Worm (Caenorhabditis elegans) whole organism, L4/young adult: ENCODE measurements around the gene mlp-1.

Source experiments
- W03F9.2 ChIP-seq: fragments of 150-350 bp; optimal IDR thresholded peaks from 2 replicates; lab custom pipeline; 2014; ENCODE audit warnings: missing biosample characterization, missing genetic modification characterization
- dao-5 ChIP-seq: sonication (generic microtip); optimal IDR thresholded peaks from 2 replicates; lab custom pipeline; 2016; ENCODE audit warnings: missing genotype, missing genetic modification characterization, moderate library complexity, missing compliant biosample characterization
- him-1 ChIP-seq: sonication (generic microtip); optimal IDR thresholded peaks from 2 replicates; lab custom pipeline; 2016; ENCODE audit warnings: missing genotype, missing genetic modification reagents, missing genetic modification characterization, missing compliant biosample characterization

The mlp-1 gene

ce11 chrIII:5943368-5944180, 31.3 kb downstream of the mlp-1 start:
- peak; percentile 50 for TF ChIP-seq W03F9.2 (tag; lab: Kevin White, UChicago)
- TF ChIP-seq him-1 = peak; percentile 45
- peak; percentile 15 for TF ChIP-seq dao-5 (tag; lab: Kevin White, UChicago)

- TF ChIP-seq W03F9.2 (tag; lab: Kevin White, UChicago) = no peak
- TF ChIP-seq him-1 = no peak
- no peak for TF ChIP-seq dao-5 (tag; lab: Kevin White, UChicago)
Measured at ce11 chrIII:5942104-5942503, 32.8 kb downstream of the mlp-1 start.

ce11 chrIII:5940525-5940974, 34.3 kb downstream of the mlp-1 start:
- TF ChIP-seq W03F9.2 (tag; lab: Kevin White, UChicago) (peak; percentile 59), him-1 (peak; percentile 17), dao-5 (tag; lab: Kevin White, UChicago) (no peak)

- no peak for TF ChIP-seq W03F9.2 (tag; lab: Kevin White, UChicago)
Measured at ce11 chrIII:5939453-5940296, 35.2 kb downstream of the mlp-1 start, which contains the start of gene ubq-1. Gene ubq-1, plus strand, starts transcription at chrIII:5940254.

- no peak for TF ChIP-seq him-1
- no peak for TF ChIP-seq dao-5 (tag; lab: Kevin White, UChicago)
- peak; percentile 11 for TF ChIP-seq W03F9.2 (tag; lab: Kevin White, UChicago)
Measured at ce11 chrIII:5938790-5939452, 35.9 kb downstream of the mlp-1 start.

ce11 chrIII:5938013-5938412, 36.8 kb downstream of the mlp-1 start:
- TF ChIP-seq him-1 = no peak
- TF ChIP-seq W03F9.2 (tag; lab: Kevin White, UChicago) = peak; percentile 62

ce11 chrIII:5936992-5937391, 37.9 kb downstream of the mlp-1 start, which contains the start of gene EGAP1.1:
Gene EGAP1.1, minus strand, starts transcription at chrIII:5937220.
- no peak for TF ChIP-seq W03F9.2 (tag; lab: Kevin White, UChicago)
- no peak for TF ChIP-seq dao-5 (tag; lab: Kevin White, UChicago)
- no peak for TF ChIP-seq him-1

ce11 chrIII:5934138-5934658, 40.7 kb downstream of the mlp-1 start:
- no peak for TF ChIP-seq dao-5 (tag; lab: Kevin White, UChicago)
- no peak for TF ChIP-seq W03F9.2 (tag; lab: Kevin White, UChicago)
- no peak for TF ChIP-seq him-1

ce11 chrIII:5932853-5933252, 42.0 kb downstream of the mlp-1 start, which contains the start of gene zmp-1:
Gene zmp-1, minus strand, starts transcription at chrIII:5932953.
- TF ChIP-seq him-1 = no peak
- no peak for TF ChIP-seq dao-5 (tag; lab: Kevin White, UChicago)
- no peak for TF ChIP-seq W03F9.2 (tag; lab: Kevin White, UChicago)

ce11 chrIII:5931433-5931994, 43.3 kb downstream of the mlp-1 start, which contains the start of gene EGAP1.5:
Gene EGAP1.5, plus strand, starts transcription at chrIII:5931721.
- no peak for TF ChIP-seq W03F9.2 (tag; lab: Kevin White, UChicago)
- TF ChIP-seq him-1 = no peak
- TF ChIP-seq dao-5 (tag; lab: Kevin White, UChicago) = no peak

ce11 chrIII:5930659-5931058, 44.2 kb downstream of the mlp-1 start:
- TF ChIP-seq him-1 = no peak
- TF ChIP-seq dao-5 (tag; lab: Kevin White, UChicago) = no peak
- no peak for TF ChIP-seq W03F9.2 (tag; lab: Kevin White, UChicago)

- no peak for TF ChIP-seq dao-5 (tag; lab: Kevin White, UChicago)
- peak; percentile 8 for TF ChIP-seq W03F9.2 (tag; lab: Kevin White, UChicago)
Measured at ce11 chrIII:5925724-5926123, 49.1 kb downstream of the mlp-1 start, which contains the start of the genes dnc-2 and bcl-7. Gene dnc-2, minus strand, starts transcription at chrIII:5925756. Gene bcl-7, plus strand, starts transcription at chrIII:5926086.

- TF ChIP-seq dao-5 (tag; lab: Kevin White, UChicago) (no peak), him-1 (no peak), W03F9.2 (tag; lab: Kevin White, UChicago) (no peak)
Measured at ce11 chrIII:5922236-5922635, 52.6 kb downstream of the mlp-1 start.
